Worm (Caenorhabditis elegans) whole organism, L2 larva: ENCODE results near the gene grd-1.

ENCODE experiments used
- C34F6.9 ChIP-seq: fragments of 150-350 bp; optimal IDR thresholded peaks from 2 replicates; lab custom pipeline; 2014; ENCODE audit warnings: missing biosample characterization, missing genetic modification characterization
- alr-1 ChIP-seq: fragments of 150-350 bp; optimal IDR thresholded peaks from 2 replicates; lab custom pipeline; 2014; ENCODE audit warnings: missing biosample characterization, missing genetic modification characterization
- ama-1 ChIP-seq: fragments of 150-350 bp; optimal IDR thresholded peaks from 2 replicates; lab custom pipeline; 2018; ENCODE audit warnings: inconsistent platforms
- blmp-1 ChIP-seq: sonication (generic microtip); optimal IDR thresholded peaks from 2 replicates; lab custom pipeline; 2017; ENCODE audit warnings: missing genetic modification characterization, mild to moderate bottlenecking, missing compliant biosample characterization, antibody characterized with exemption, moderate library complexity; ENCODE audit not compliant: insufficient read depth
- ceh-16 ChIP-seq: fragments of 150-350 bp; optimal IDR thresholded peaks from 2 replicates; lab custom pipeline; 2014; ENCODE audit warnings: missing biosample characterization, missing genetic modification characterization
- ceh-82 ChIP-seq: fragments of 150-350 bp; optimal IDR thresholded peaks from 2 replicates; lab custom pipeline; 2014; ENCODE audit warnings: missing biosample characterization, missing genetic modification characterization
- crh-2 ChIP-seq: sonication (generic microtip); optimal IDR thresholded peaks from 2 replicates; lab custom pipeline; 2017; ENCODE audit warnings: missing biosample characterization, missing genetic modification characterization
- egl-27 ChIP-seq: sonication (generic microtip); optimal IDR thresholded peaks from 3 replicates; lab custom pipeline; 2017; ENCODE audit warnings: missing biosample characterization, missing genetic modification reagents, missing genetic modification characterization
- elt-1 ChIP-seq: fragments of 150-350 bp; optimal IDR thresholded peaks from 2 replicates; lab custom pipeline; 2014; ENCODE audit warnings: missing biosample characterization, missing genetic modification characterization
- fos-1 ChIP-seq: fragments of 150-350 bp; optimal IDR thresholded peaks from 2 replicates; lab custom pipeline; 2014; ENCODE audit warnings: missing biosample characterization, missing genetic modification characterization
- gmeb-1 ChIP-seq: fragments of 150-350 bp; optimal IDR thresholded peaks from 2 replicates; lab custom pipeline; 2014; ENCODE audit warnings: missing biosample characterization, missing genetic modification characterization
- lin-13 ChIP-seq: fragments of 150-350 bp; optimal IDR thresholded peaks from 2 replicates; lab custom pipeline; 2014; ENCODE audit warnings: missing biosample characterization, missing genetic modification reagents, missing genetic modification characterization
- lsy-2 ChIP-seq, 2 experiments: fragments of 150-350 bp in 1 of 2; sonication (generic microtip) in 1 of 2; optimal IDR thresholded peaks; 2 replicates each; lab custom pipeline; 2014 to 2017; ENCODE audit warnings: missing biosample characterization in 2 of 2, missing genetic modification characterization in 2 of 2
- mab-5 ChIP-seq: fragments of 150-350 bp; optimal IDR thresholded peaks from 2 replicates; lab custom pipeline; 2014; ENCODE audit warnings: missing biosample characterization, missing genetic modification characterization
- mbf-1 ChIP-seq: sonication (generic microtip); optimal IDR thresholded peaks from 2 replicates; lab custom pipeline; 2017; ENCODE audit warnings: missing biosample characterization, missing genetic modification characterization
- mdl-1 ChIP-seq, 2 experiments: fragments of 150-350 bp in 1 of 2; sonication (generic microtip) in 1 of 2; optimal IDR thresholded peaks; 2 replicates each; lab custom pipeline; 2017; ENCODE audit warnings: missing biosample characterization in 2 of 2, missing genetic modification characterization in 2 of 2
- nhr-10 ChIP-seq: sonication (generic microtip); optimal IDR thresholded peaks from 2 replicates; lab custom pipeline; 2017; ENCODE audit warnings: missing biosample characterization, missing genetic modification characterization
- nhr-12 ChIP-seq: fragments of 150-350 bp; optimal IDR thresholded peaks from 2 replicates; lab custom pipeline; 2014; ENCODE audit warnings: missing biosample characterization, missing genetic modification characterization
- nhr-21 ChIP-seq: fragments of 150-350 bp; optimal IDR thresholded peaks from 2 replicates; lab custom pipeline; 2014; ENCODE audit warnings: missing biosample characterization, missing genetic modification characterization
- nhr-23 ChIP-seq: fragments of 150-350 bp; optimal IDR thresholded peaks from 2 replicates; lab custom pipeline; 2014; ENCODE audit warnings: missing biosample characterization, missing genetic modification reagents, missing genetic modification characterization
- nhr-25 ChIP-seq: fragments of 150-350 bp; sonication (generic microtip); optimal IDR thresholded peaks from 3 replicates; lab custom pipeline; 2014; ENCODE audit warnings: missing biosample characterization, missing genetic modification characterization
- nhr-6 ChIP-seq: fragments of 150-350 bp; optimal IDR thresholded peaks from 2 replicates; lab custom pipeline; 2014; ENCODE audit warnings: missing biosample characterization, missing genetic modification characterization
- nhr-77 ChIP-seq: fragments of 150-350 bp; optimal IDR thresholded peaks from 2 replicates; lab custom pipeline; 2014; ENCODE audit warnings: missing biosample characterization, missing genetic modification characterization
- peb-1 ChIP-seq: fragments of 150-350 bp; optimal IDR thresholded peaks from 2 replicates; lab custom pipeline; 2014; ENCODE audit warnings: missing biosample characterization, missing genetic modification characterization
- sem-4 ChIP-seq: fragments of 150-350 bp; optimal IDR thresholded peaks from 2 replicates; lab custom pipeline; 2014; ENCODE audit warnings: missing biosample characterization, missing genetic modification reagents, missing genetic modification characterization
- sma-3 ChIP-seq: sonication (generic microtip); optimal IDR thresholded peaks from 2 replicates; lab custom pipeline; 2016; ENCODE audit warnings: missing genetic modification reagents, missing genetic modification characterization, missing compliant biosample characterization
- sma-9 ChIP-seq, 2 experiments: fragments of 150-350 bp in 1 of 2; sonication (generic microtip) in 1 of 2; optimal IDR thresholded peaks; 2 replicates each; lab custom pipeline; 2014 to 2016; ENCODE audit warnings: missing genetic modification characterization in 2 of 2, mild to moderate bottlenecking in 1 of 2, missing biosample characterization in 1 of 2, missing compliant biosample characterization in 1 of 2, missing genetic modification reagents in 1 of 2, moderate library complexity in 1 of 2
- unc-39 ChIP-seq: fragments of 150-350 bp; optimal IDR thresholded peaks from 2 replicates; lab custom pipeline; 2014; ENCODE audit warnings: missing biosample characterization, missing genetic modification characterization
- unc-55 ChIP-seq: fragments of 150-350 bp; sonication (generic microtip); optimal IDR thresholded peaks from 3 replicates; lab custom pipeline; 2014; ENCODE audit warnings: missing biosample characterization, missing genetic modification reagents, missing genetic modification characterization
- zag-1 ChIP-seq: fragments of 150-350 bp; optimal IDR thresholded peaks from 2 replicates; lab custom pipeline; 2014; ENCODE audit warnings: missing biosample characterization, missing genetic modification characterization
- ztf-11 ChIP-seq: sonication (generic microtip); optimal IDR thresholded peaks from 2 replicates; lab custom pipeline; 2017; ENCODE audit warnings: missing biosample characterization, missing genetic modification characterization

Gene grd-1

ce11 chrX:11132260-11132659, 23.0 kb downstream of the grd-1 start:
- TF ChIP-seq mbf-1 (tag; lab: Kevin White, UChicago) = no peak
- TF ChIP-seq fos-1 (tag; lab: Kevin White, UChicago) = peak; percentile 26
- no peak for TF ChIP-seq peb-1

ce11 chrX:11134750-11135394, 25.6 kb downstream of the grd-1 start:
- TF ChIP-seq mab-5 (tag; lab: Kevin White, UChicago) (peak; percentile 72), alr-1 (tag; lab: Kevin White, UChicago) (peak; percentile 64), unc-55 (GFP tag; lab: Kevin White, UChicago) (peak; percentile 64), zag-1 (tag; lab: Kevin White, UChicago) (no peak), lsy-2 (tag; optimal IDR thresholded peaks at IDR 0.05; lab: Kevin White, UChicago) (no peak), nhr-77 (tag; lab: Kevin White, UChicago) (no peak)
- TF ChIP-seq, all 48 proteins: peak for 3

ce11 chrX:11136988-11137387, 27.7 kb downstream of the grd-1 start:
- no peak for TF ChIP-seq ceh-82 (tag; lab: Kevin White, UChicago)
- peak; percentile 12 for TF ChIP-seq nhr-21 (tag; lab: Kevin White, UChicago)
- no peak for TF ChIP-seq nhr-12 (tag; lab: Kevin White, UChicago)
- no peak for TF ChIP-seq nhr-10
- TF ChIP-seq mdl-1 (tag; optimal IDR thresholded peaks at IDR 0.05; lab: Kevin White, UChicago) = no peak
- no peak for TF ChIP-seq nhr-6 (tag; lab: Kevin White, UChicago)
- peak; percentile 3 for TF ChIP-seq blmp-1 (tag; lab: Kevin White, UChicago)
- TF ChIP-seq sma-3 = no peak
- peak; percentile 55 for TF ChIP-seq sma-9 (GFP tag; optimal IDR thresholded peaks at IDR 0.05; lab: Kevin White, UChicago)
- TF ChIP-seq sma-9 (tag; optimal IDR thresholded peaks at IDR 0.05; lab: Kevin White, UChicago) = no peak
- peak; percentile 7 for TF ChIP-seq fos-1 (tag; lab: Kevin White, UChicago)

ce11 chrX:11137632-11138031, 28.4 kb downstream of the grd-1 start:
- TF ChIP-seq mab-5 (tag; lab: Kevin White, UChicago) = peak; percentile 82
- no peak for TF ChIP-seq gmeb-1 (tag; lab: Kevin White, UChicago)
- TF ChIP-seq alr-1 (tag; lab: Kevin White, UChicago) = peak; percentile 47
- TF ChIP-seq C34F6.9 = no peak
- peak; percentile 68 for TF ChIP-seq unc-55 (GFP tag; lab: Kevin White, UChicago)
- no peak for TF ChIP-seq elt-1
- TF ChIP-seq nhr-23 = no peak

ce11 chrX:11151494-11151893, 42.3 kb downstream of the grd-1 start:
- no peak for TF ChIP-seq nhr-77 (tag; lab: Kevin White, UChicago)
- TF ChIP-seq mdl-1 (tag; optimal IDR thresholded peaks at IDR 0.05; lab: Kevin White, UChicago) = no peak
- TF ChIP-seq ceh-16 (tag; lab: Kevin White, UChicago) = no peak
- TF ChIP-seq nhr-25 (tag; lab: Kevin White, UChicago) = no peak
- TF ChIP-seq unc-39 (tag; lab: Kevin White, UChicago) = no peak
- no peak for TF ChIP-seq lin-13 (GFP tag; lab: Kevin White, UChicago)
- TF ChIP-seq zag-1 (tag; lab: Kevin White, UChicago) = no peak
- TF ChIP-seq mab-5 (tag; lab: Kevin White, UChicago) = no peak
- TF ChIP-seq nhr-12 (tag; lab: Kevin White, UChicago) = no peak
- TF ChIP-seq egl-27 (tag; lab: Kevin White, UChicago) = no peak
- TF ChIP-seq crh-2 (tag; lab: Kevin White, UChicago) = no peak
- no peak for TF ChIP-seq ama-1 (lab: Kevin White, UChicago)
- TF ChIP-seq sem-4 = no peak
- TF ChIP-seq nhr-23 = no peak
- TF ChIP-seq alr-1 (tag; lab: Kevin White, UChicago) = no peak

ce11 chrX:11152720-11153119, 43.5 kb downstream of the grd-1 start, which contains the start of the genes C05C9.3 and C05C9.2:
Gene C05C9.3 (minus strand): TSS chrX:11152820.
Gene C05C9.2 (plus strand): TSS chrX:11153065.
- TF ChIP-seq ceh-82 (tag; lab: Kevin White, UChicago) (no peak), crh-2 (tag; lab: Kevin White, UChicago) (no peak), ztf-11 (tag; lab: Kevin White, UChicago) (no peak), blmp-1 (tag; lab: Kevin White, UChicago) (no peak), zag-1 (tag; lab: Kevin White, UChicago) (no peak)
- TF ChIP-seq, all 48 proteins: peak for 0
